Fruit fly (Drosophila melanogaster) whole organism, embryonic: Measurements from ENCODE around the gene Rbp.

Source experiments
- Ada2b ChIP-seq: fragments of 200-800 bp; sonication (Bioruptor generic); IDR thresholded peaks from 2 replicates; pipeline ENCODE4 v1.3.6; 2022; ENCODE audit warnings: missing biosample characterization, missing genetic modification characterization
- Adf1 ChIP-seq: fragments of 200-800 bp; sonication (Bioruptor generic); IDR thresholded peaks from 2 replicates; pipeline ENCODE4 v1.3.6; 2022; ENCODE audit warnings: missing biosample characterization, missing genetic modification characterization
- BEAF-32 ChIP-seq: fragments of 200-800 bp; sonication (Bioruptor generic); optimal IDR thresholded peaks from 3 replicates; lab custom pipeline; 2017; ENCODE audit warnings: missing biosample characterization, missing genetic modification characterization, mild to moderate bottlenecking, moderate library complexity, missing genetic modification reagents
- Bgb ChIP-seq: fragments of 200-800 bp; sonication (Bioruptor generic); IDR thresholded peaks from 2 replicates; pipeline ENCODE4 v1.3.6; 2022; ENCODE audit warnings: missing biosample characterization, missing genetic modification characterization; ENCODE audit not compliant: partially characterized antibody
- CG10147 ChIP-seq: fragments of 200-800 bp; sonication (Bioruptor generic); optimal IDR thresholded peaks from 2 replicates; lab custom pipeline; 2019; ENCODE audit warnings: missing biosample characterization, mild to moderate bottlenecking, missing genetic modification characterization, moderate library complexity
- CG10979 ChIP-seq: fragments of 200-800 bp; sonication (Bioruptor generic); optimal IDR thresholded peaks from 2 replicates; lab custom pipeline; 2018; ENCODE audit warnings: missing biosample characterization, mild to moderate bottlenecking, missing genetic modification characterization, moderate library complexity
- CG12104 ChIP-seq: fragments of 200-800 bp; sonication (Bioruptor generic); optimal IDR thresholded peaks from 3 replicates; lab custom pipeline; 2016; ENCODE audit warnings: missing biosample characterization, missing genetic modification characterization
- CG13775 ChIP-seq: fragments of 200-800 bp; sonication (Bioruptor generic); optimal IDR thresholded peaks from 3 replicates; lab custom pipeline; 2017; ENCODE audit warnings: missing biosample characterization, mild to moderate bottlenecking, missing genetic modification characterization
- CG13894 ChIP-seq: fragments of 200-800 bp; sonication (Bioruptor generic); optimal IDR thresholded peaks from 3 replicates; lab custom pipeline; 2018; ENCODE audit warnings: missing biosample characterization, mild to moderate bottlenecking, missing genetic modification characterization, moderate library complexity
- CG1529 ChIP-seq: fragments of 200-800 bp; sonication (Bioruptor generic); optimal IDR thresholded peaks from 3 replicates; lab custom pipeline; 2018; ENCODE audit warnings: missing biosample characterization, missing genetic modification characterization
- CG15696 ChIP-seq: fragments of 200-800 bp; sonication (Bioruptor generic); optimal IDR thresholded peaks from 2 replicates; lab custom pipeline; 2019; ENCODE audit warnings: missing biosample characterization, mild to moderate bottlenecking, missing genetic modification characterization, moderate library complexity
- CG1647 ChIP-seq: fragments of 200-800 bp; sonication (Bioruptor generic); optimal IDR thresholded peaks from 3 replicates; lab custom pipeline; 2016; ENCODE audit warnings: missing biosample characterization, missing genetic modification characterization
- CG1832 ChIP-seq: fragments of 200-800 bp; sonication (Bioruptor generic); optimal IDR thresholded peaks from 2 replicates; lab custom pipeline; 2017; ENCODE audit warnings: missing biosample characterization, mild to moderate bottlenecking, missing genetic modification characterization, inconsistent platforms
- CG18476 ChIP-seq: fragments of 200-800 bp; sonication (Bioruptor generic); optimal IDR thresholded peaks from 2 replicates; lab custom pipeline; 2016; ENCODE audit warnings: missing biosample characterization, mild to moderate bottlenecking, missing genetic modification characterization
- CG33213 ChIP-seq: fragments of 200-800 bp; sonication (Bioruptor generic); optimal IDR thresholded peaks from 3 replicates; lab custom pipeline; 2016; ENCODE audit warnings: missing biosample characterization, missing genetic modification characterization
- CG34224 ChIP-seq: fragments of 200-800 bp; sonication (Bioruptor generic); IDR thresholded peaks from 3 replicates; pipeline ENCODE4 v1.3.6; 2022; ENCODE audit warnings: missing biosample characterization, missing genetic modification characterization; ENCODE audit not compliant: partially characterized antibody
- CG4282 ChIP-seq: fragments of 200-800 bp; sonication (Bioruptor generic); optimal IDR thresholded peaks from 2 replicates; lab custom pipeline; 2016; ENCODE audit warnings: missing biosample characterization, missing genetic modification characterization
- CG5953 ChIP-seq: fragments of 200-800 bp; sonication (Bioruptor generic); IDR thresholded peaks from 2 replicates; pipeline ENCODE4 v1.3.6; 2022; ENCODE audit warnings: missing biosample characterization, missing genetic modification characterization
- CG9437 ChIP-seq: fragments of 200-800 bp; sonication (Bioruptor generic); optimal IDR thresholded peaks from 2 replicates; lab custom pipeline; 2018; ENCODE audit warnings: missing biosample characterization, mild to moderate bottlenecking, missing genetic modification characterization
- CG9609 ChIP-seq: fragments of 200-800 bp; sonication (Bioruptor generic); optimal IDR thresholded peaks from 3 replicates; lab custom pipeline; 2016; ENCODE audit warnings: missing biosample characterization, missing genetic modification characterization
- Dad ChIP-seq: fragments of 200-800 bp; sonication (Bioruptor generic); optimal IDR thresholded peaks from 3 replicates; lab custom pipeline; 2016; ENCODE audit warnings: missing biosample characterization, missing genetic modification characterization
- Dp ChIP-seq: fragments of 200-800 bp; sonication (Bioruptor generic); optimal IDR thresholded peaks from 2 replicates; lab custom pipeline; 2018; ENCODE audit warnings: missing biosample characterization, mild to moderate bottlenecking, missing genetic modification characterization, moderate library complexity
- E2f2 ChIP-seq: fragments of 200-800 bp; sonication (Bioruptor generic); IDR thresholded peaks from 2 replicates; pipeline ENCODE4 v1.3.6; 2022; ENCODE audit warnings: missing biosample characterization, missing genetic modification characterization
- Ets65A ChIP-seq: fragments of 200-800 bp; sonication (Bioruptor generic); peaks from one replicate; lab custom pipeline; 2016; ENCODE audit warnings: missing biosample characterization, missing genetic modification characterization
- HLHmδ ChIP-seq: fragments of 200-800 bp; sonication (Bioruptor generic); optimal IDR thresholded peaks from 2 replicates; lab custom pipeline; 2018; ENCODE audit warnings: missing biosample characterization, mild to moderate bottlenecking, missing genetic modification characterization, moderate library complexity
- HmgZ ChIP-seq: fragments of 200-800 bp; sonication (Bioruptor generic); optimal IDR thresholded peaks from 2 replicates; lab custom pipeline; 2018; ENCODE audit warnings: missing biosample characterization, mild to moderate bottlenecking, missing genetic modification characterization
- NFAT ChIP-seq: fragments of 200-800 bp; sonication (Bioruptor generic); IDR thresholded peaks from 2 replicates; pipeline ENCODE4 v1.3.6; 2022; ENCODE audit warnings: missing biosample characterization, missing genetic modification characterization
- Pdp1 ChIP-seq, 2 experiments: fragments of 200-800 bp; sonication (Bioruptor generic); optimal IDR thresholded peaks; 3 replicates each; lab custom pipeline; 2016; ENCODE audit warnings: missing biosample characterization in 2 of 2, missing genetic modification characterization in 2 of 2, mild to moderate bottlenecking in 1 of 2, moderate library complexity in 1 of 2
- Ptx1 ChIP-seq: fragments of 200-800 bp; sonication (Bioruptor generic); IDR thresholded peaks from 2 replicates; pipeline ENCODE4 v1.3.6; 2022; ENCODE audit warnings: missing biosample characterization, missing genetic modification characterization
- Rx ChIP-seq: fragments of 200-800 bp; sonication (Bioruptor generic); IDR thresholded peaks from 2 replicates; pipeline ENCODE4 v1.3.6; 2022; ENCODE audit warnings: missing biosample characterization, missing genetic modification characterization
- Scr ChIP-seq: fragments of 200-800 bp; sonication (Bioruptor generic); IDR thresholded peaks from 2 replicates; pipeline ENCODE4 v1.3.6; 2022; ENCODE audit warnings: missing biosample characterization, missing genetic modification characterization; ENCODE audit not compliant: partially characterized antibody
- Sin3A ChIP-seq: fragments of >200 bp; optimal IDR thresholded peaks from 2 replicates; lab custom pipeline; 2018
- Sry-δ ChIP-seq: fragments of 200-800 bp; sonication (Bioruptor generic); optimal IDR thresholded peaks from 2 replicates; lab custom pipeline; 2016; ENCODE audit warnings: missing biosample characterization, missing genetic modification characterization
- Ssrp ChIP-seq: fragments of 200-800 bp; sonication (Bioruptor generic); optimal IDR thresholded peaks from 2 replicates; lab custom pipeline; 2018; ENCODE audit warnings: missing biosample characterization, mild to moderate bottlenecking, missing genetic modification characterization, moderate library complexity
- abd-A ChIP-seq: fragments of 200-800 bp; sonication (Bioruptor generic); optimal IDR thresholded peaks from 3 replicates; lab custom pipeline; 2019; ENCODE audit warnings: missing biosample characterization, mild to moderate bottlenecking, missing genetic modification characterization, moderate library complexity
- br ChIP-seq: fragments of >200 bp; optimal IDR thresholded peaks from 2 replicates; lab custom pipeline; 2017
- cato ChIP-seq: fragments of 200-800 bp; sonication (Bioruptor generic); optimal IDR thresholded peaks from 2 replicates; lab custom pipeline; 2016; ENCODE audit warnings: missing biosample characterization, missing genetic modification characterization, borderline replicate concordance
- dmrt11E ChIP-seq: fragments of 200-800 bp; sonication (Bioruptor generic); optimal IDR thresholded peaks from 3 replicates; lab custom pipeline; 2018; ENCODE audit warnings: missing biosample characterization, mild to moderate bottlenecking, missing genetic modification characterization, moderate library complexity
- exex ChIP-seq: fragments of 200-800 bp; sonication (Bioruptor generic); optimal IDR thresholded peaks from 4 replicates; lab custom pipeline; 2018; ENCODE audit warnings: missing biosample characterization, mild to moderate bottlenecking, missing genetic modification characterization, moderate library complexity
- fd3F ChIP-seq: fragments of 200-800 bp; sonication (Bioruptor generic); optimal IDR thresholded peaks from 2 replicates; lab custom pipeline; 2018; ENCODE audit warnings: missing biosample characterization, mild to moderate bottlenecking, missing genetic modification characterization, moderate library complexity
- gsb-n ChIP-seq: fragments of 200-800 bp; sonication (Bioruptor generic); optimal IDR thresholded peaks from 3 replicates; lab custom pipeline; 2018; ENCODE audit warnings: missing biosample characterization, mild to moderate bottlenecking, missing genetic modification characterization
- jigr1 ChIP-seq: fragments of 200-800 bp; sonication (Bioruptor generic); IDR thresholded peaks from 3 replicates; pipeline ENCODE4 v1.3.6; 2022; ENCODE audit warnings: missing biosample characterization, missing genetic modification characterization
- onecut ChIP-seq: fragments of 200-800 bp; sonication (Bioruptor generic); IDR thresholded peaks from 2 replicates; pipeline ENCODE4 v1.3.6; 2022; ENCODE audit warnings: missing biosample characterization, missing genetic modification characterization
- pita ChIP-seq: fragments of 200-800 bp; sonication (Bioruptor generic); optimal IDR thresholded peaks from 2 replicates; lab custom pipeline; 2017; ENCODE audit warnings: missing biosample characterization, mild to moderate bottlenecking, missing genetic modification characterization
- repo ChIP-seq: fragments of 200-800 bp; sonication (Bioruptor generic); optimal IDR thresholded peaks from 2 replicates; lab custom pipeline; 2016; ENCODE audit warnings: missing biosample characterization, missing genetic modification characterization
- sens-2 ChIP-seq: fragments of 200-800 bp; sonication (Bioruptor generic); IDR thresholded peaks from 2 replicates; pipeline ENCODE4 v1.3.6; 2022; ENCODE audit warnings: missing biosample characterization, missing genetic modification characterization
- sug ChIP-seq: fragments of 200-800 bp; optimal IDR thresholded peaks from 2 replicates; lab custom pipeline; 2019; ENCODE audit warnings: missing biosample characterization, mild to moderate bottlenecking, missing genetic modification characterization, moderate library complexity
- tx ChIP-seq: fragments of 200-800 bp; sonication (Bioruptor generic); optimal IDR thresholded peaks from 2 replicates; lab custom pipeline; 2016; ENCODE audit warnings: missing biosample characterization, missing genetic modification characterization
- vnd ChIP-seq: fragments of 200-800 bp; sonication (Bioruptor generic); IDR thresholded peaks from 3 replicates; pipeline ENCODE4 v1.3.6; 2022; ENCODE audit warnings: missing biosample characterization, missing genetic modification characterization; ENCODE audit not compliant: partially characterized antibody

Gene Rbp

DNA sequence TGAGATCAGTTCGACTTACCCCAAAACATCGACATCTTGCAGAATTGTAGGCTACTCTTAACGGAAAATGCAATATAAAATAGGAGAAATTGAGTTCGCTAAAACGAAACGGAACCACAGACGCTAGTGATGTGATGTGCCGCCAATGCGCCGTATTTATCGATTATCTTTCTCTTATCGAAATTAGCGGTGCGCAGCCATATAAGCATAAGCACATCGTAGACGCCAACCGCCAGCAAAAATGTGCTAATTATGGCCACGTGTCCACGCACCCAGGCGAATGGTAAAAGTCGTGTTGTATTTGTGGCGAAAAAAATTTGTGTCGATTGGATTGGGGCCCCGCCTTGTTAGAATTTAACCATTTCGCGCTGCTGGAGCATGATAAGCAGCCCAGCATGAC is 41.4 kb upstream of the Rbp start, which contains the start of the genes Fkbp39 and Cyfip (continued):
- TF ChIP-seq NFAT (GFP tag; lab: Robert Waterston, UW) (peak; percentile 41; the same call in 1 of the 2 replicates), CG1529 (no peak), br (lab: Kevin White, UChicago) (no peak), BEAF-32 (GFP tag; lab: Kevin White, UChicago) (peak; percentile 82), CG10979 (tag; lab: Kevin White, UChicago) (peak; percentile 21), pita (peak; percentile 81), Scr (GFP tag; lab: Robert Waterston, UW) (peak; percentile 68), Rx (no peak), vnd (peak; percentile 44; the same call in 1 of the 3 replicates), CG9609 (GFP tag; lab: Kevin White, UChicago) (peak; percentile 44), HmgZ (tag; lab: Kevin White, UChicago) (peak; percentile 91), fd3F (GFP tag; lab: Kevin White, UChicago) (no peak), Pdp1 (GFP tag; optimal IDR thresholded peaks at IDR 0.05; lab: Kevin White, UChicago) (peak; percentile 30 to 90), repo (GFP tag; lab: Kevin White, UChicago) (peak; percentile 32), CG15696 (tag; lab: Kevin White, UChicago) (no peak), CG13894 (tag; lab: Kevin White, UChicago) (no peak), onecut (GFP tag; lab: Robert Waterston, UW) (peak; percentile 46), Dad (GFP tag; lab: Kevin White, UChicago) (peak; percentile 59), Sin3A (lab: Kevin White, UChicago) (peak; percentile 84), Ptx1 (GFP tag; lab: Robert Waterston, UW) (peak; percentile 39; the same call in 1 of the 2 replicates)

dm6 chr3R:15339111-15339510 is 35.3 kb upstream of the Rbp start:
- TF ChIP-seq CG5953 (GFP tag; lab: Robert Waterston, UW) (no peak), CG34224 (GFP tag; lab: Robert Waterston, UW) (no peak), Sry-δ (GFP tag; lab: Kevin White, UChicago) (no peak), sug (tag; lab: Kevin White, UChicago) (peak; percentile 84), exex (tag; lab: Kevin White, UChicago) (peak; percentile 82), CG1832 (no peak), Ssrp (tag; lab: Kevin White, UChicago) (no peak), gsb-n (no peak)

dm6 chr3R:15340052-15340732 is 34.2 kb upstream of the Rbp start, which contains the start of gene SerRS-m:
Gene SerRS-m, plus strand, starts transcription at chr3R:15340667.
- TF ChIP-seq tx (GFP tag; lab: Kevin White, UChicago) (no peak), abd-A (no peak), CG33213 (GFP tag; lab: Kevin White, UChicago) (no peak), CG4282 (GFP tag; lab: Kevin White, UChicago) (no peak), Adf1 (GFP tag; lab: Robert Waterston, UW) (no peak; the same call in 1 of the 2 replicates), jigr1 (GFP tag; lab: Robert Waterston, UW) (no peak), Ets65A (GFP tag; lab: Kevin White, UChicago) (peak; percentile 34), HLHmδ (GFP tag; lab: Kevin White, UChicago) (no peak), Ada2b (GFP tag; lab: Robert Waterston, UW) (no peak), cato (GFP tag; lab: Kevin White, UChicago) (no peak), Bgb (GFP tag; lab: Robert Waterston, UW) (0 out of 2 replicates have a peak, but pooled peaks have one; percentile 6), dmrt11E (tag; lab: Kevin White, UChicago) (peak; percentile 3), CG1647 (GFP tag; lab: Kevin White, UChicago) (no peak), CG10147 (no peak), CG12104 (no peak), CG18476 (GFP tag; lab: Kevin White, UChicago) (no peak), CG13775 (GFP tag; lab: Kevin White, UChicago) (no peak), CG9437 (GFP tag; lab: Kevin White, UChicago) (peak; percentile 99), sens-2 (GFP tag; lab: Robert Waterston, UW) (no peak), Dp (peak; percentile 25), E2f2 (peak; percentile 35)
